Worm (Caenorhabditis elegans) whole organism, early embryonic: ENCODE results near the gene C56C10.7.

Experiments
- B0310.2 ChIP-seq: sonication (generic microtip); optimal IDR thresholded peaks from 2 replicates; lab custom pipeline; 2016; ENCODE audit warnings: mild to moderate bottlenecking, missing genetic modification characterization, missing compliant biosample characterization
- F13C5.2 ChIP-seq: sonication (generic microtip); optimal IDR thresholded peaks from 2 replicates; lab custom pipeline; 2017; ENCODE audit warnings: mild to moderate bottlenecking, missing genetic modification characterization, inconsistent platforms, missing compliant biosample characterization
- aly-1 ChIP-seq: sonication (generic microtip); optimal IDR thresholded peaks from 2 replicates; lab custom pipeline; 2016; ENCODE audit warnings: missing genetic modification characterization, missing compliant biosample characterization
- ama-1 ChIP-seq: fragments of 150-350 bp; optimal IDR thresholded peaks from 2 replicates; lab custom pipeline; 2014
- ceh-13 ChIP-seq: fragments of 200-800 bp; sonication (Bioruptor generic); optimal IDR thresholded peaks from 2 replicates; lab custom pipeline; 2018; ENCODE audit warnings: mild to moderate bottlenecking, missing genetic modification characterization, missing compliant biosample characterization
- ceh-36 ChIP-seq: sonication (generic microtip); optimal IDR thresholded peaks from 2 replicates; lab custom pipeline; 2016; ENCODE audit warnings: missing genetic modification characterization, inconsistent platforms, missing compliant biosample characterization
- ets-7 ChIP-seq: sonication (generic microtip); optimal IDR thresholded peaks from 2 replicates; lab custom pipeline; 2016; ENCODE audit warnings: missing genotype, missing genetic modification characterization, missing compliant biosample characterization
- flt-1 ChIP-seq: fragments of 200-800 bp; sonication (Bioruptor generic); IDR thresholded peaks from 2 replicates; pipeline ENCODE4 v1.3.6; 2022; ENCODE audit warnings: missing genetic modification characterization, missing compliant biosample characterization
- hmbx-1 ChIP-seq: sonication (generic microtip); optimal IDR thresholded peaks from 2 replicates; lab custom pipeline; 2016; ENCODE audit warnings: mild to moderate bottlenecking, missing genetic modification characterization, missing compliant biosample characterization
- hmg-4 ChIP-seq: fragments of 200-800 bp; sonication (Bioruptor generic); optimal IDR thresholded peaks from 2 replicates; lab custom pipeline; 2018; ENCODE audit warnings: mild to moderate bottlenecking, missing genetic modification characterization, missing compliant biosample characterization
- hnd-1 ChIP-seq: sonication (generic microtip); optimal IDR thresholded peaks from 2 replicates; lab custom pipeline; 2016; ENCODE audit warnings: missing genetic modification characterization, missing compliant biosample characterization
- pes-1 ChIP-seq: fragments of 200-800 bp; sonication (Bioruptor generic); IDR thresholded peaks from 2 replicates; pipeline ENCODE4 v1.3.6; 2022; ENCODE audit warnings: missing genetic modification reagents, missing genetic modification characterization, missing compliant biosample characterization
- scrt-1 ChIP-seq: fragments of 200-800 bp; sonication (Bioruptor generic); IDR thresholded peaks from 2 replicates; pipeline ENCODE4 v1.3.6; 2022; ENCODE audit warnings: missing genetic modification characterization, missing compliant biosample characterization
- sea-1 ChIP-seq: fragments of 200-800 bp; sonication (Bioruptor generic); conservative IDR thresholded peaks from 2 replicates; pipeline ENCODE4 v1.3.6; 2022; ENCODE audit warnings: missing genetic modification characterization, missing compliant biosample characterization
- tbx-11 ChIP-seq: fragments of 200-800 bp; sonication (Bioruptor generic); IDR thresholded peaks from 2 replicates; pipeline ENCODE4 v1.3.6; 2022; ENCODE audit warnings: missing genetic modification characterization, missing compliant biosample characterization
- tbx-37 ChIP-seq: fragments of 200-800 bp; sonication (Bioruptor generic); conservative IDR thresholded peaks from 2 replicates; pipeline ENCODE4 v1.3.6; 2022; ENCODE audit warnings: missing genetic modification reagents, missing genetic modification characterization, missing compliant biosample characterization
- tra-4 ChIP-seq: sonication (generic microtip); optimal IDR thresholded peaks from 2 replicates; lab custom pipeline; 2017; ENCODE audit warnings: missing genetic modification characterization, missing compliant biosample characterization

Gene C56C10.7

ce11 chrII:6589408-6589807 is 2.0 kb upstream of the C56C10.7 start, which contains the start of gene vps-32.1:
Gene vps-32.1, plus strand, starts transcription at chrII:6589708.
- TF ChIP-seq scrt-1 (GFP tag; lab: Robert Waterston, UW) (no peak), ceh-13 (GFP tag; lab: Kevin White, UChicago) (no peak), tbx-11 (GFP tag; lab: Robert Waterston, UW) (no peak), hmbx-1 (tag; lab: Kevin White, UChicago) (no peak), hmg-4 (GFP tag; lab: Kevin White, UChicago) (no peak), sea-1 (GFP tag; lab: Robert Waterston, UW) (no peak), pes-1 (GFP tag; lab: Robert Waterston, UW) (no peak), ama-1 (lab: Kevin White, UChicago) (no peak), tbx-37 (GFP tag; lab: Robert Waterston, UW) (no peak), ceh-36 (tag; lab: Kevin White, UChicago) (no peak), ets-7 (tag; lab: Kevin White, UChicago) (no peak), B0310.2 (tag; lab: Kevin White, UChicago) (no peak), F13C5.2 (tag; lab: Kevin White, UChicago) (no peak)

DNA sequence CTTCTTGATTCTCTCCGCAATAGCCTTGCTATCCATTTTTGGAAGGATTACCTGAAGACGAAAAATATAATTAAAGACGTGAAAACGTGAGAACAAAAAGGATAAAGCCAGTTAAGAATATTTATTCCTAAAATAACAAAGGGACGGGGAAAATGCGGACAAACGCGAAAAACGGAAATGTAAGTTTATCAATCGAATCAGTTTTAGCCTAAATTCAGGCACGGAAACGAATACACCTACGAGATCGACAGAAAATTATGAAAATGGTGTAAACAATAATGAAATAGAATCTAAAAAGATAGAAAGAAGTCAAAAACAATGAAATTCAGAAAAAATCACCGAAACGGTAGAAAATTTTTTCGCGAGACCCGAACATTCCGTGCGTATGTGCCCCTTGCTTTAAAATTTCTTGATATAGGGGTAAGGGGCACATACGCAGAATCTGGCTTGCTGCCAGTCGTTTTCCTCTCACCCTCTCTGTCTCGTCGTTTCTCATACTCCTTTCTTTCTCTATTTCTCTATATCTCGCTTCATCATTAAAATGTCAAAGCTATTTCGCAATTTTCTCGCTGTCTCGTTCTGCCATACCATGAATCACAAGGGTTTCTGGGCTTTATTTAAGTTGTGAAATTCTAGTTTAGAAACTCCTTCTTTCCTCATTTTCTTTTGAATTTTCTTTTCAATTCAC is 1.4 kb upstream of the C56C10.7 start, which contains the start of gene icd-1:
Gene icd-1 (minus strand): TSS at position 51 of the 688 bp plus-strand sequence.
- TF ChIP-seq ceh-36 (tag; lab: Kevin White, UChicago) (no peak), ama-1 (lab: Kevin White, UChicago) (no peak), ets-7 (tag; lab: Kevin White, UChicago) (peak; percentile 25), hmg-4 (GFP tag; lab: Kevin White, UChicago) (peak; percentile 1), tbx-11 (GFP tag; lab: Robert Waterston, UW) (no peak), tbx-37 (GFP tag; lab: Robert Waterston, UW) (no peak), scrt-1 (GFP tag; lab: Robert Waterston, UW) (no peak), pes-1 (GFP tag; lab: Robert Waterston, UW) (no peak), hnd-1 (tag; lab: Kevin White, UChicago) (no peak), sea-1 (GFP tag; lab: Robert Waterston, UW) (no peak), F13C5.2 (tag; lab: Kevin White, UChicago) (peak; percentile 72)

ce11 chrII:6582758-6583157 is 4.6 kb downstream of the C56C10.7 start, which contains the start of gene C56C10.4:
Gene C56C10.4, plus strand, starts transcription at chrII:6583058.
- TF ChIP-seq scrt-1 (GFP tag; lab: Robert Waterston, UW) = no peak
- TF ChIP-seq ceh-36 (tag; lab: Kevin White, UChicago) = no peak
- no peak for TF ChIP-seq flt-1
- no peak for TF ChIP-seq ceh-13 (GFP tag; lab: Kevin White, UChicago)
- no peak for TF ChIP-seq ama-1 (lab: Kevin White, UChicago)
- TF ChIP-seq F13C5.2 (tag; lab: Kevin White, UChicago) = no peak
- no peak for TF ChIP-seq aly-1 (tag; lab: Kevin White, UChicago)
- no peak for TF ChIP-seq ets-7 (tag; lab: Kevin White, UChicago)

ce11 chrII:6581236-6581635 is 6.1 kb downstream of the C56C10.7 start, which contains the start of gene C56C10.6:
Gene C56C10.6, minus strand, starts transcription at chrII:6581336.
- no peak for TF ChIP-seq hnd-1 (tag; lab: Kevin White, UChicago)
- TF ChIP-seq flt-1 = no peak
- no peak for TF ChIP-seq hmbx-1 (tag; lab: Kevin White, UChicago)
- TF ChIP-seq ceh-13 (GFP tag; lab: Kevin White, UChicago) = no peak
- no peak for TF ChIP-seq scrt-1 (GFP tag; lab: Robert Waterston, UW)
- no peak for TF ChIP-seq tra-4 (tag; lab: Kevin White, UChicago)
- no peak for TF ChIP-seq pes-1 (GFP tag; lab: Robert Waterston, UW)
- no peak for TF ChIP-seq hmg-4 (GFP tag; lab: Kevin White, UChicago)

- TF ChIP-seq ets-7 (tag; lab: Kevin White, UChicago) (no peak), ceh-36 (tag; lab: Kevin White, UChicago) (no peak), sea-1 (GFP tag; lab: Robert Waterston, UW) (no peak), tra-4 (tag; lab: Kevin White, UChicago) (no peak), flt-1 (no peak), ama-1 (lab: Kevin White, UChicago) (no peak), ceh-13 (GFP tag; lab: Kevin White, UChicago) (no peak), hmg-4 (GFP tag; lab: Kevin White, UChicago) (no peak), aly-1 (tag; lab: Kevin White, UChicago) (no peak), tbx-11 (GFP tag; lab: Robert Waterston, UW) (no peak)
Measured at ce11 chrII:6578378-6578777, 9.0 kb downstream of the C56C10.7 start, which contains the start of gene sra-31. Gene sra-31, minus strand, starts transcription at chrII:6578478.

DNA sequence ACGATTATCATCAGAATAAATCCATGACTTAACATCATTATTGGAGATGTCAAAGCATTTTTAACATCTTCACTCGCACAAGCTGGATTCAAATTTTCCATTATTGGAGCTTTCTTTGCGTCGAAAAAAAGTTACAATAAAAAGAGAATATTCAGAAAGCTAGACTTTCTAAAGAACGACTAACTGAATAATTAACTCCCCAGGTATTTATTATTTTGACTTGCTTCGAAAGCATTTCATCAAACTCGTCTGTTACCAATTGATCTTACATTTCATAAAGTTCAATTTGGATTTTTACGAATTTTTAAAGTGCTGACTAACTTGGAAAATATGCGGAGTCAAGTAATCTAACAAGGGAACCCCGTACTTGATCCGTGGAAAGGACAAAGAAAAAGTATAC is 11.7 kb downstream of the C56C10.7 start, which contains the start of gene sra-29:
Gene sra-29 (minus strand): TSS at position 101 of the 400 bp plus-strand sequence.
- TF ChIP-seq ceh-13 (GFP tag; lab: Kevin White, UChicago) (no peak), tra-4 (tag; lab: Kevin White, UChicago) (no peak), hmbx-1 (tag; lab: Kevin White, UChicago) (no peak), ama-1 (lab: Kevin White, UChicago) (no peak), flt-1 (no peak), ceh-36 (tag; lab: Kevin White, UChicago) (no peak), tbx-37 (GFP tag; lab: Robert Waterston, UW) (no peak), tbx-11 (GFP tag; lab: Robert Waterston, UW) (no peak), F13C5.2 (tag; lab: Kevin White, UChicago) (no peak), sea-1 (GFP tag; lab: Robert Waterston, UW) (no peak), scrt-1 (GFP tag; lab: Robert Waterston, UW) (no peak), aly-1 (tag; lab: Kevin White, UChicago) (no peak), B0310.2 (tag; lab: Kevin White, UChicago) (no peak), hmg-4 (GFP tag; lab: Kevin White, UChicago) (no peak), pes-1 (GFP tag; lab: Robert Waterston, UW) (no peak), ets-7 (tag; lab: Kevin White, UChicago) (no peak), hnd-1 (tag; lab: Kevin White, UChicago) (no peak)
